Worm (Caenorhabditis elegans) whole organism, L1 larva: ENCODE results near the gene unc-115.

ENCODE experiments used
- C16A3.4 ChIP-seq: fragments of 150-350 bp; optimal IDR thresholded peaks from 2 replicates; lab custom pipeline; 2014; ENCODE audit warnings: missing biosample characterization, missing genetic modification characterization
- Y116A8C.19 ChIP-seq: sonication (generic microtip); optimal IDR thresholded peaks from 2 replicates; lab custom pipeline; 2016; ENCODE audit warnings: missing compliant biosample characterization, missing genetic modification characterization, borderline replicate concordance
- alr-1 ChIP-seq: fragments of 200-800 bp; sonication (Bioruptor generic); optimal IDR thresholded peaks from 2 replicates; lab custom pipeline; 2018; ENCODE audit warnings: borderline replicate concordance, mild to moderate bottlenecking, missing genetic modification characterization, missing compliant biosample characterization
- aly-2 ChIP-seq: fragments of 150-350 bp; optimal IDR thresholded peaks from 2 replicates; lab custom pipeline; 2014; ENCODE audit warnings: missing biosample characterization, missing genetic modification characterization
- ama-1 ChIP-seq: fragments of 150-350 bp; optimal IDR thresholded peaks from 2 replicates; lab custom pipeline; 2014
- blmp-1 ChIP-seq: fragments of 150-350 bp; optimal IDR thresholded peaks from 2 replicates; lab custom pipeline; 2014; ENCODE audit warnings: missing biosample characterization, missing genetic modification characterization
- ceh-63 ChIP-seq: fragments of 200-800 bp; sonication (Bioruptor generic); optimal IDR thresholded peaks from 2 replicates; lab custom pipeline; 2018; ENCODE audit warnings: mild to moderate bottlenecking, missing genetic modification characterization, missing compliant biosample characterization
- ceh-90 ChIP-seq: sonication (generic microtip); optimal IDR thresholded peaks from 2 replicates; lab custom pipeline; 2016; ENCODE audit warnings: missing genetic modification characterization, missing compliant biosample characterization
- efl-1 ChIP-seq, 4 experiments: fragments of 150-350 bp; optimal IDR thresholded peaks in 3 of 4; peaks in 1 of 4; 1 replicate in 1 of 4; 2 replicates in 3 of 4; lab custom pipeline; 2014; ENCODE audit warnings: missing biosample characterization in 2 of 4, missing genetic modification characterization in 2 of 4, missing genetic modification reagents in 2 of 4
- egl-27 ChIP-seq, 2 experiments: fragments of 150-350 bp in 1 of 2; sonication (generic microtip); optimal IDR thresholded peaks; 3 replicates each; lab custom pipeline; 2017 to 2018; ENCODE audit warnings: missing biosample characterization in 2 of 2, missing genetic modification characterization in 2 of 2, missing genetic modification reagents in 2 of 2
- elt-3 ChIP-seq, 6 experiments: fragments of 150-350 bp in 1 of 6; sonication (generic microtip); optimal IDR thresholded peaks; 2 replicates each; lab custom pipeline; 2017 to 2018; ENCODE audit warnings: missing biosample characterization in 6 of 6, missing genetic modification characterization in 6 of 6, inconsistent platforms in 1 of 6
- fos-1 ChIP-seq: fragments of 150-350 bp; optimal IDR thresholded peaks from 2 replicates; lab custom pipeline; 2014; ENCODE audit warnings: missing biosample characterization, missing genetic modification characterization
- grh-1 ChIP-seq: fragments of 200-800 bp; sonication (Bioruptor generic); IDR thresholded peaks from 2 replicates; pipeline ENCODE4 v1.3.6; 2022; ENCODE audit warnings: missing genetic modification reagents, missing genetic modification characterization, missing compliant biosample characterization
- lin-13 ChIP-seq: fragments of 150-350 bp; optimal IDR thresholded peaks from 2 replicates; lab custom pipeline; 2014; ENCODE audit warnings: missing biosample characterization, missing genetic modification reagents, missing genetic modification characterization
- lin-14 ChIP-seq: fragments of 200-800 bp; sonication (Bioruptor generic); optimal IDR thresholded peaks from 2 replicates; lab custom pipeline; 2018; ENCODE audit warnings: mild to moderate bottlenecking, missing genetic modification characterization, moderate library complexity, missing compliant biosample characterization
- lin-39 ChIP-seq: fragments of 150-350 bp; optimal IDR thresholded peaks from 2 replicates; lab custom pipeline; 2014; ENCODE audit warnings: missing biosample characterization, missing genetic modification reagents, missing genetic modification characterization
- mep-1 ChIP-seq: fragments of 150-350 bp; optimal IDR thresholded peaks from 2 replicates; lab custom pipeline; 2014; ENCODE audit warnings: missing biosample characterization, missing genetic modification characterization
- nhr-19 ChIP-seq: fragments of 200-800 bp; sonication (Bioruptor generic); conservative IDR thresholded peaks from 2 replicates; pipeline ENCODE4 v1.3.6; 2022; ENCODE audit warnings: missing genetic modification characterization, missing compliant biosample characterization
- nhr-20 ChIP-seq: sonication (generic microtip); optimal IDR thresholded peaks from 2 replicates; lab custom pipeline; 2016; ENCODE audit warnings: mild to moderate bottlenecking, missing genetic modification characterization, missing compliant biosample characterization
- nhr-237 ChIP-seq: fragments of 150-350 bp; optimal IDR thresholded peaks from 2 replicates; lab custom pipeline; 2014; ENCODE audit warnings: missing biosample characterization, missing genetic modification characterization
- nhr-71 ChIP-seq: sonication (generic microtip); optimal IDR thresholded peaks from 2 replicates; lab custom pipeline; 2016; ENCODE audit warnings: mild to moderate bottlenecking, missing genetic modification characterization, moderate library complexity, missing compliant biosample characterization
- nhr-85 ChIP-seq: sonication (generic microtip); peaks from one replicate; lab custom pipeline; 2016; ENCODE audit warnings: missing genetic modification characterization, inconsistent platforms, missing compliant biosample characterization
- pag-3 ChIP-seq: sonication (generic microtip); optimal IDR thresholded peaks from 2 replicates; lab custom pipeline; 2017; ENCODE audit warnings: missing genetic modification characterization, mild to moderate bottlenecking, missing compliant biosample characterization, antibody characterized with exemption, borderline replicate concordance; ENCODE audit not compliant: insufficient read depth
- rnt-1 ChIP-seq: sonication (generic microtip); optimal IDR thresholded peaks from 2 replicates; lab custom pipeline; 2016; ENCODE audit warnings: mild to moderate bottlenecking, missing genetic modification characterization, moderate library complexity, missing compliant biosample characterization
- snu-23 ChIP-seq: sonication (generic microtip); optimal IDR thresholded peaks from 2 replicates; lab custom pipeline; 2016; ENCODE audit warnings: missing genetic modification characterization, missing compliant biosample characterization
- sox-4 ChIP-seq: sonication (generic microtip); optimal IDR thresholded peaks from 2 replicates; lab custom pipeline; 2016; ENCODE audit warnings: missing genetic modification characterization, missing compliant biosample characterization
- sptf-1 ChIP-seq: fragments of 150-350 bp; optimal IDR thresholded peaks from 2 replicates; lab custom pipeline; 2014; ENCODE audit warnings: missing biosample characterization, missing genetic modification characterization
- unc-62 ChIP-seq: fragments of 150-350 bp; optimal IDR thresholded peaks from 2 replicates; lab custom pipeline; 2014; ENCODE audit warnings: missing biosample characterization, missing genetic modification reagents, missing genetic modification characterization
- ztf-11 ChIP-seq, 2 experiments: sonication (generic microtip); optimal IDR thresholded peaks; 2 replicates each; lab custom pipeline; 2016 to 2017; ENCODE audit warnings: missing genetic modification characterization in 2 of 2, missing biosample characterization in 1 of 2, missing compliant biosample characterization in 1 of 2
- ztf-4 ChIP-seq: fragments of 150-350 bp; optimal IDR thresholded peaks from 2 replicates; lab custom pipeline; 2014; ENCODE audit warnings: missing biosample characterization, missing genetic modification characterization

unc-115 gene

ce11 chrX:10170598-10170997 lies 23.9 kb downstream of the unc-115 start (continued):
- TF ChIP-seq efl-1 (optimal IDR thresholded peaks at IDR 0.05; lab: Kevin White, UChicago) (no peak), efl-1 (GFP tag; optimal IDR thresholded peaks at IDR 0.05 in 1 of 2; lab: Kevin White, UChicago) (no peak), lin-39 (tag; lab: Kevin White, UChicago) (no peak), lin-13 (GFP tag; lab: Kevin White, UChicago) (no peak), sox-4 (tag; lab: Kevin White, UChicago) (no peak), ztf-4 (tag; lab: Kevin White, UChicago) (no peak), mep-1 (tag; lab: Kevin White, UChicago) (no peak), alr-1 (tag; lab: Kevin White, UChicago) (no peak), ceh-90 (tag; lab: Kevin White, UChicago) (no peak), lin-14 (GFP tag; lab: Kevin White, UChicago) (peak; percentile 64), fos-1 (tag; lab: Kevin White, UChicago) (no peak)
- TF ChIP-seq, all 84 proteins: peak for 4

ce11 chrX:10172004-10172584 lies 25.4 kb downstream of the unc-115 start, which contains the start of gene C07A4.2:
C07A4.2 (plus strand) TSS chrX:10172198.
- peak; percentile 94 for TF ChIP-seq blmp-1 (tag; lab: Kevin White, UChicago)
- TF ChIP-seq ceh-63 (GFP tag; lab: Kevin White, UChicago), result no peak
- TF ChIP-seq nhr-20 (tag; lab: Kevin White, UChicago), result peak; percentile 46
- no peak for TF ChIP-seq C16A3.4 (tag; lab: Kevin White, UChicago)
- TF ChIP-seq nhr-85 (tag; lab: Kevin White, UChicago), result peak; percentile 85
- TF ChIP-seq lin-14 (GFP tag; lab: Kevin White, UChicago), result peak; percentile 57
- peak in 4 of 6 experiments; percentile 5 to 85 (median 45) for TF ChIP-seq elt-3 (tag; optimal IDR thresholded peaks at IDR 0.05; lab: Kevin White, UChicago)

- TF ChIP-seq egl-27 (tag; optimal IDR thresholded peaks at IDR 0.05; lab: Kevin White, UChicago), result no peak
These were observed 28.0 kb downstream of the unc-115 start, which contains the start of gene C07A4.3 for ce11 chrX:10174683-10175082. C07A4.3 (plus strand) TSS chrX:10174983.

- TF ChIP-seq ztf-11 (tag; optimal IDR thresholded peaks at IDR 0.05; lab: Kevin White, UChicago), result no peak
- TF ChIP-seq nhr-19, result peak; percentile 22; the same call in 1 of the 2 replicates
- TF ChIP-seq nhr-237 (tag; lab: Kevin White, UChicago), result no peak
- peak; percentile 34 for TF ChIP-seq nhr-85 (tag; lab: Kevin White, UChicago)
- TF ChIP-seq blmp-1 (tag; lab: Kevin White, UChicago), result peak; percentile 33
- no peak for TF ChIP-seq sptf-1 (tag; lab: Kevin White, UChicago)
- TF ChIP-seq unc-62 (GFP tag; lab: Kevin White, UChicago), result no peak
- TF ChIP-seq elt-3 (tag; optimal IDR thresholded peaks at IDR 0.05; lab: Kevin White, UChicago), result peak in 1 of 6 experiments; percentile 1
- peak; percentile 51 for TF ChIP-seq nhr-71
- peak; percentile 21 for TF ChIP-seq lin-39 (tag; lab: Kevin White, UChicago)
- peak; percentile 78 for TF ChIP-seq pag-3 (tag; lab: Kevin White, UChicago)
- peak; percentile 51 for TF ChIP-seq rnt-1
- peak; percentile 70 for TF ChIP-seq lin-14 (GFP tag; lab: Kevin White, UChicago)
- no peak for TF ChIP-seq efl-1 (optimal IDR thresholded peaks at IDR 0.05; lab: Kevin White, UChicago)
- no peak for TF ChIP-seq efl-1 (GFP tag; optimal IDR thresholded peaks at IDR 0.05 in 1 of 2; lab: Kevin White, UChicago)
- TF ChIP-seq snu-23 (GFP tag; lab: Kevin White, UChicago), result peak; percentile 29
- peak; percentile 19 for TF ChIP-seq nhr-20 (tag; lab: Kevin White, UChicago)
These were observed 29.6 kb downstream of the unc-115 start, which contains the start of gene ncs-4 for ce11 chrX:10176295-10176694. ncs-4 (plus strand) TSS chrX:10176521.

- TF ChIP-seq efl-1 (optimal IDR thresholded peaks at IDR 0.05; lab: Kevin White, UChicago), result no peak
- peak in 1 of 2 experiments; percentile 55 for TF ChIP-seq efl-1 (GFP tag; optimal IDR thresholded peaks at IDR 0.05 in 1 of 2; lab: Kevin White, UChicago)
- TF ChIP-seq aly-2 (tag; lab: Kevin White, UChicago), result no peak
- TF ChIP-seq, all 84 proteins: peak for 1
These were observed 35.9 kb downstream of the unc-115 start for ce11 chrX:10182613-10183012.

- TF ChIP-seq ama-1 (lab: Kevin White, UChicago) (no peak), efl-1 (optimal IDR thresholded peaks at IDR 0.05; lab: Kevin White, UChicago) (no peak), efl-1 (GFP tag; optimal IDR thresholded peaks at IDR 0.05 in 1 of 2; lab: Kevin White, UChicago) (peak in 1 of 2 experiments; percentile 27), Y116A8C.19 (tag; lab: Kevin White, UChicago) (no peak), grh-1 (GFP tag; lab: Robert Waterston, UW) (no peak)
These were observed 37.0 kb downstream of the unc-115 start, which contains the start of gene arrd-28 for ce11 chrX:10183695-10184094. arrd-28 (plus strand) TSS chrX:10183995.
